Fruit fly (Drosophila melanogaster) ovary, adult (tissue): ENCODE measurements around the gene CG31704.

Experiments used
- CG17801 ChIP-seq: fragments of 200-800 bp; optimal IDR thresholded peaks from 2 replicates; lab custom pipeline; 2019; ENCODE audit warnings: missing biosample characterization, mild to moderate bottlenecking, missing genetic modification characterization, moderate library complexity; ENCODE audit not compliant: partially characterized antibody

CG31704 gene

dm6 chr2L:11840391-11840790, at the start of gene CG31704:
CG31704 (plus strand) TSS chr2L:11840691.
- TF ChIP-seq CG17801 (GFP tag; lab: Kevin White, UChicago), result no peak

dm6 chr2L:11792265-11792664, 48.2 kb upstream of the CG31704 start, which contains the start of gene Tsp33B:
Tsp33B (minus strand) TSS chr2L:11792365.
- TF ChIP-seq CG17801 (GFP tag; lab: Kevin White, UChicago), result no peak

- no peak for TF ChIP-seq CG17801 (GFP tag; lab: Kevin White, UChicago)
These were observed 46.5 kb upstream of the CG31704 start, which contains the start of gene CG14937 for dm6 chr2L:11793986-11794385. CG14937 (minus strand) TSS chr2L:11794086.

dm6 chr2L:11797127-11797526, 43.4 kb upstream of the CG31704 start:
- no peak for TF ChIP-seq CG17801 (GFP tag; lab: Kevin White, UChicago)

dm6 chr2L:11804228-11805044, 36.1 kb upstream of the CG31704 start:
- TF ChIP-seq CG17801 (GFP tag; lab: Kevin White, UChicago), result no peak

- no peak for TF ChIP-seq CG17801 (GFP tag; lab: Kevin White, UChicago)
These were observed 34.3 kb upstream of the CG31704 start for dm6 chr2L:11806022-11806700.

- peak; percentile 51 for TF ChIP-seq CG17801 (GFP tag; lab: Kevin White, UChicago)
These were observed 33.5 kb upstream of the CG31704 start for dm6 chr2L:11806701-11807674.

dm6 chr2L:11807697-11808226, 32.7 kb upstream of the CG31704 start:
- peak; percentile 48 for TF ChIP-seq CG17801 (GFP tag; lab: Kevin White, UChicago)

- no peak for TF ChIP-seq CG17801 (GFP tag; lab: Kevin White, UChicago)
These were observed 32.2 kb upstream of the CG31704 start for dm6 chr2L:11808327-11808701.

dm6 chr2L:11808702-11809583, 31.5 kb upstream of the CG31704 start, which contains the start of gene crol:
crol (minus strand) TSS chr2L:11809438.
- no peak for TF ChIP-seq CG17801 (GFP tag; lab: Kevin White, UChicago)

dm6 chr2L:11809823-11810222, 30.7 kb upstream of the CG31704 start:
- no peak for TF ChIP-seq CG17801 (GFP tag; lab: Kevin White, UChicago)

dm6 chr2L:11812781-11813664, 27.5 kb upstream of the CG31704 start:
- no peak for TF ChIP-seq CG17801 (GFP tag; lab: Kevin White, UChicago)
